Worm (Caenorhabditis elegans): Measurements from ENCODE around the gene fzo-1.
"Not testable (repeated sequence)": the region's sequence is repeated elsewhere in the genome, so short reads cannot be mapped to it uniquely, and the experiment has no call there.

fzo-1 gene

ce11 chrII:5880677-5881076, 44.7 kb upstream of the fzo-1 start (continued):
- TF ChIP-seq grh-1 (GFP tag; IDR thresholded peaks at IDR 0.05), result peak; percentile 55; the same call in 1 of the 2 replicates
- TF ChIP-seq egl-13 (tag; optimal IDR thresholded peaks at IDR 0.05), result no peak
- no peak for TF ChIP-seq nhr-76 (tag; optimal IDR thresholded peaks at IDR 0.05)

- not testable (repeated sequence) for TF ChIP-seq vab-15 (tag; optimal IDR thresholded peaks at IDR 0.05); ceh-8 (GFP tag; optimal IDR thresholded peaks at IDR 0.05); lir-3 (tag; optimal IDR thresholded peaks at IDR 0.05; ENCODE audit: poor library complexity)
These were observed 40.5 kb upstream of the fzo-1 start, which contains the start of gene F55C12.2 for ce11 chrII:5876511-5876910. F55C12.2 (plus strand) TSS chrII:5876811.

ce11 chrII:5876053-5876452, 40.0 kb upstream of the fzo-1 start, which contains the start of gene F55C12.6:
F55C12.6 (minus strand) TSS chrII:5876153.
- TF ChIP-seq C04F5.9 (tag; optimal IDR thresholded peaks at IDR 0.05) (no peak), nhr-19 (GFP tag; conservative IDR thresholded peaks at IDR 0.05) (no peak), lin-15B (tag; optimal IDR thresholded peaks at IDR 0.05) (no peak), blmp-1 (tag; optimal IDR thresholded peaks at IDR 0.05) (no peak), vab-15 (tag; optimal IDR thresholded peaks at IDR 0.05) (no peak), hpl-2 (GFP tag; optimal IDR thresholded peaks at IDR 0.05) (no peak), snpc-4 (tag; optimal IDR thresholded peaks at IDR 0.05) (no peak), fos-1 (tag; optimal IDR thresholded peaks at IDR 0.05) (no peak), F16B12.6 (tag; optimal IDR thresholded peaks at IDR 0.05) (no peak)

- peak in 2 of 6 experiments; percentile 31 to 64 for TF ChIP-seq elt-3 (tag; optimal IDR thresholded peaks at IDR 0.05)
- no peak for TF ChIP-seq hpl-2 (GFP tag; optimal IDR thresholded peaks at IDR 0.05)
- peak; percentile 77 for TF ChIP-seq nhr-20 (tag; optimal IDR thresholded peaks at IDR 0.05)
- no peak for TF ChIP-seq hlh-4 (tag; optimal IDR thresholded peaks at IDR 0.05)
- TF ChIP-seq nhr-71 (tag; optimal IDR thresholded peaks at IDR 0.05), result peak; percentile 71
- no peak for TF ChIP-seq nhr-237 (tag; optimal IDR thresholded peaks at IDR 0.05)
- no peak for TF ChIP-seq fkh-10 (GFP tag; optimal IDR thresholded peaks at IDR 0.05)
- peak in 2 of 3 experiments; percentile 33 to 39 for TF ChIP-seq dpl-1 (GFP tag; optimal IDR thresholded peaks at IDR 0.05)
- TF ChIP-seq pqm-1 (tag; optimal IDR thresholded peaks at IDR 0.05), result no peak
- TF ChIP-seq lsy-2 (tag; optimal IDR thresholded peaks at IDR 0.05), result peak; percentile 35 to 49
- TF ChIP-seq irx-1 (tag; optimal IDR thresholded peaks at IDR 0.05), result peak; percentile 16
- peak; percentile 40 for TF ChIP-seq rnt-1 (tag; optimal IDR thresholded peaks at IDR 0.05)
- peak; percentile 79 for TF ChIP-seq lin-14 (GFP tag; optimal IDR thresholded peaks at IDR 0.05)
- peak; percentile 36 for TF ChIP-seq dsc-1 (tag; optimal IDR thresholded peaks at IDR 0.05)
- TF ChIP-seq lin-35 (GFP tag; optimal IDR thresholded peaks at IDR 0.05), result peak; percentile 17 to 74
- TF ChIP-seq skn-1 (tag; optimal IDR thresholded peaks at IDR 0.05), result no peak
- peak; percentile 58 for TF ChIP-seq C16A3.4 (tag; optimal IDR thresholded peaks at IDR 0.05)
- peak; percentile 90 for TF ChIP-seq nhr-85 (tag)
- TF ChIP-seq efl-1 (optimal IDR thresholded peaks at IDR 0.05), result peak in 1 of 2 experiments; percentile 25
- peak; percentile 25 to 88 for TF ChIP-seq efl-1 (GFP tag; optimal IDR thresholded peaks at IDR 0.05 in 1 of 2)
- TF ChIP-seq ceh-8 (GFP tag; optimal IDR thresholded peaks at IDR 0.05), result peak; percentile 43
- peak; percentile 98 for TF ChIP-seq blmp-1 (tag; optimal IDR thresholded peaks at IDR 0.05)
- no peak for TF ChIP-seq Y116A8C.19 (tag; optimal IDR thresholded peaks at IDR 0.05; ENCODE audit: borderline replicate concordance)
- TF ChIP-seq mep-1 (tag; optimal IDR thresholded peaks at IDR 0.05), result peak; percentile 82
- TF ChIP-seq nhr-19 (GFP tag; conservative IDR thresholded peaks at IDR 0.05), result peak; percentile 47; the same call in 1 of the 2 replicates
- TF ChIP-seq snu-23 (GFP tag; optimal IDR thresholded peaks at IDR 0.05), result peak; percentile 70
- no peak for TF ChIP-seq pax-3 (tag; optimal IDR thresholded peaks at IDR 0.05)
- peak in 1 of 2 experiments; percentile 78 for TF ChIP-seq mdl-1 (tag; optimal IDR thresholded peaks at IDR 0.05)
- TF ChIP-seq lir-3 (tag; optimal IDR thresholded peaks at IDR 0.05; ENCODE audit: poor library complexity), result peak; percentile 4
- TF ChIP-seq aha-1 (tag; optimal IDR thresholded peaks at IDR 0.05), result no peak
- peak; percentile 1 for TF ChIP-seq lin-13 (GFP tag; optimal IDR thresholded peaks at IDR 0.05)
- TF ChIP-seq unc-130 (tag; optimal IDR thresholded peaks at IDR 0.05), result peak; percentile 43
- TF ChIP-seq fkh-8 (tag; optimal IDR thresholded peaks at IDR 0.05), result peak; percentile 23
- peak; percentile 30 for TF ChIP-seq nhr-90 (tag; optimal IDR thresholded peaks at IDR 0.05; ENCODE audit: poor library complexity)
These were observed 38.1 kb upstream of the fzo-1 start for ce11 chrII:5874130-5874529.
